Worm (Caenorhabditis elegans) whole organism, late embryonic: ENCODE measurements around the gene ttr-29.
A peak's percentile ranks its signal among the peaks of the same experiment; 100 is the strongest.

Experiments used
- C08G9.2 ChIP-seq: sonication (generic microtip); optimal IDR thresholded peaks from 2 replicates; lab custom pipeline; 2016; ENCODE audit warnings: mild to moderate bottlenecking, missing genetic modification characterization, moderate library complexity, missing compliant biosample characterization
- C38D4.7 ChIP-seq: fragments of 200-800 bp; sonication (Bioruptor generic); optimal IDR thresholded peaks from 2 replicates; lab custom pipeline; 2018; ENCODE audit warnings: mild to moderate bottlenecking, missing genetic modification characterization, moderate library complexity, missing compliant biosample characterization
- F13H6.1 ChIP-seq: sonication (generic microtip); optimal IDR thresholded peaks from 2 replicates; lab custom pipeline; 2016; ENCODE audit warnings: missing genetic modification characterization, missing compliant biosample characterization
- K02D7.2 ChIP-seq: sonication (generic microtip); optimal IDR thresholded peaks from 2 replicates; lab custom pipeline; 2017; ENCODE audit warnings: mild to moderate bottlenecking, missing genetic modification characterization, missing compliant biosample characterization
- Y22D7AL.16 ChIP-seq: sonication (generic microtip); optimal IDR thresholded peaks from 2 replicates; lab custom pipeline; 2016; ENCODE audit warnings: missing genetic modification characterization, missing compliant biosample characterization
- ama-1 ChIP-seq: fragments of 150-350 bp; optimal IDR thresholded peaks from 2 replicates; lab custom pipeline; 2014
- ceh-19 ChIP-seq: fragments of 200-800 bp; sonication (Bioruptor generic); optimal IDR thresholded peaks from 2 replicates; lab custom pipeline; 2018; ENCODE audit warnings: mild to moderate bottlenecking, missing genetic modification characterization, missing compliant biosample characterization
- ceh-2 ChIP-seq: sonication (generic microtip); optimal IDR thresholded peaks from 2 replicates; lab custom pipeline; 2016; ENCODE audit warnings: missing genotype, missing genetic modification characterization, missing compliant biosample characterization
- ceh-22 ChIP-seq: sonication (generic microtip); optimal IDR thresholded peaks from 2 replicates; lab custom pipeline; 2017; ENCODE audit warnings: missing biosample characterization, missing genetic modification characterization
- ceh-24 ChIP-seq: sonication (generic microtip); optimal IDR thresholded peaks from 2 replicates; lab custom pipeline; 2016; ENCODE audit warnings: mild to moderate bottlenecking, missing genetic modification characterization, missing compliant biosample characterization
- ceh-30 ChIP-seq: fragments of 150-350 bp; optimal IDR thresholded peaks from 2 replicates; lab custom pipeline; 2014; ENCODE audit warnings: missing biosample characterization, missing genetic modification characterization
- ceh-9 ChIP-seq: sonication (generic microtip); optimal IDR thresholded peaks from 2 replicates; lab custom pipeline; 2016; ENCODE audit warnings: mild to moderate bottlenecking, missing genetic modification characterization, inconsistent platforms, missing compliant biosample characterization
- dve-1 ChIP-seq: sonication (generic microtip); optimal IDR thresholded peaks from 2 replicates; lab custom pipeline; 2017; ENCODE audit warnings: antibody characterized with exemption, mild to moderate bottlenecking, missing genetic modification characterization, missing compliant biosample characterization
- elt-2 ChIP-seq: sonication (generic microtip); optimal IDR thresholded peaks from 2 replicates; lab custom pipeline; 2016; ENCODE audit warnings: missing genetic modification reagents, missing genetic modification characterization, missing compliant biosample characterization
- fax-1 ChIP-seq: sonication (generic microtip); optimal IDR thresholded peaks from 2 replicates; lab custom pipeline; 2016; ENCODE audit warnings: missing genotype, missing genetic modification characterization, missing compliant biosample characterization
- fkh-10 ChIP-seq: fragments of 150-350 bp; optimal IDR thresholded peaks from 2 replicates; lab custom pipeline; 2014; ENCODE audit warnings: missing biosample characterization, missing genetic modification reagents, missing genetic modification characterization
- hlh-15 ChIP-seq: sonication (generic microtip); optimal IDR thresholded peaks from 2 replicates; lab custom pipeline; 2016; ENCODE audit warnings: missing genetic modification characterization, missing compliant biosample characterization
- hlh-30 ChIP-seq: sonication (generic microtip); optimal IDR thresholded peaks from 2 replicates; lab custom pipeline; 2017; ENCODE audit warnings: antibody characterized with exemption, missing genetic modification characterization, missing compliant biosample characterization; ENCODE audit not compliant: insufficient read depth
- hlh-6 ChIP-seq: sonication (generic microtip); optimal IDR thresholded peaks from 2 replicates; lab custom pipeline; 2016; ENCODE audit warnings: missing genotype, missing genetic modification characterization, missing compliant biosample characterization
- hlh-8 ChIP-seq: sonication (generic microtip); optimal IDR thresholded peaks from 2 replicates; lab custom pipeline; 2016; ENCODE audit warnings: missing genotype, missing genetic modification characterization, missing compliant biosample characterization
- lim-6 ChIP-seq: sonication (generic microtip); optimal IDR thresholded peaks from 2 replicates; lab custom pipeline; 2016; ENCODE audit warnings: missing genetic modification characterization, missing compliant biosample characterization
- lin-11 ChIP-seq: fragments of 200-800 bp; sonication (Bioruptor generic); optimal IDR thresholded peaks from 2 replicates; lab custom pipeline; 2018; ENCODE audit warnings: mild to moderate bottlenecking, missing genetic modification characterization, missing compliant biosample characterization
- madf-2 ChIP-seq: sonication (generic microtip); optimal IDR thresholded peaks from 2 replicates; lab custom pipeline; 2017; ENCODE audit warnings: missing genetic modification characterization, missing compliant biosample characterization
- mec-3 ChIP-seq: sonication (generic microtip); optimal IDR thresholded peaks from 2 replicates; lab custom pipeline; 2016; ENCODE audit warnings: borderline replicate concordance, missing genetic modification characterization, missing compliant biosample characterization
- nfya-1 ChIP-seq: sonication (generic microtip); optimal IDR thresholded peaks from 2 replicates; lab custom pipeline; 2017; ENCODE audit warnings: missing genetic modification characterization, mild to moderate bottlenecking, missing compliant biosample characterization, antibody characterized with exemption, moderate library complexity
- npax-4 ChIP-seq: sonication (generic microtip); optimal IDR thresholded peaks from 2 replicates; lab custom pipeline; 2016; ENCODE audit warnings: missing genetic modification characterization, missing compliant biosample characterization
- pag-3 ChIP-seq: sonication (generic microtip); optimal IDR thresholded peaks from 2 replicates; lab custom pipeline; 2016; ENCODE audit warnings: missing compliant biosample characterization, missing genetic modification characterization, borderline replicate concordance
- pat-9 ChIP-seq: fragments of 200-800 bp; sonication (Bioruptor generic); optimal IDR thresholded peaks from 2 replicates; lab custom pipeline; 2018; ENCODE audit warnings: mild to moderate bottlenecking, missing genetic modification characterization, moderate library complexity, missing compliant biosample characterization
- pha-2 ChIP-seq: sonication (generic microtip); optimal IDR thresholded peaks from 2 replicates; lab custom pipeline; 2017; ENCODE audit warnings: mild to moderate bottlenecking, missing genetic modification characterization, missing compliant biosample characterization
- pha-4 ChIP-seq: fragments of 150-350 bp; optimal IDR thresholded peaks from 2 replicates; lab custom pipeline; 2018; ENCODE audit warnings: missing biosample characterization, missing genetic modification reagents, missing genetic modification characterization
- sdc-2 ChIP-seq: sonication (generic microtip); optimal IDR thresholded peaks from 2 replicates; lab custom pipeline; 2016; ENCODE audit warnings: missing genotype, missing genetic modification characterization, missing compliant biosample characterization
- sox-2 ChIP-seq: fragments of 200-800 bp; sonication (Bioruptor generic); IDR thresholded peaks from 2 replicates; pipeline ENCODE4 v1.3.6; 2022; ENCODE audit warnings: missing genetic modification reagents, missing genetic modification characterization, missing compliant biosample characterization
- tbx-2 ChIP-seq: sonication (generic microtip); optimal IDR thresholded peaks from 2 replicates; lab custom pipeline; 2016; ENCODE audit warnings: missing genetic modification characterization, missing compliant biosample characterization
- unc-3 ChIP-seq, 2 experiments: fragments of 200-800 bp in 1 of 2; sonication (Bioruptor generic) in 1 of 2; sonication (generic microtip) in 1 of 2; conservative IDR thresholded peaks in 1 of 2; optimal IDR thresholded peaks in 1 of 2; 2 replicates each; pipeline versions ENCODE4 v1.3.6 to Lab custom; 2016 to 2022; ENCODE audit warnings: missing compliant biosample characterization in 2 of 2, missing genetic modification characterization in 2 of 2, missing genetic modification reagents in 1 of 2
- unc-42 ChIP-seq: sonication (generic microtip); optimal IDR thresholded peaks from 2 replicates; lab custom pipeline; 2016; ENCODE audit warnings: missing genotype, missing genetic modification characterization, missing compliant biosample characterization
- unc-86 ChIP-seq: sonication (generic microtip); optimal IDR thresholded peaks from 2 replicates; lab custom pipeline; 2016; ENCODE audit warnings: missing genetic modification characterization, missing compliant biosample characterization

The ttr-29 gene

ce11 chrV:12922308-12922707, 15.7 kb upstream of the ttr-29 start, which contains the start of gene dhrs-4:
TSS of gene dhrs-4 (plus strand) at chrV:12922608.
- TF ChIP-seq C38D4.7 (GFP tag; lab: Kevin White, UChicago): no peak
- TF ChIP-seq Y22D7AL.16 (tag; lab: Kevin White, UChicago): no peak
- no peak for TF ChIP-seq madf-2
- TF ChIP-seq pag-3 (tag; lab: Kevin White, UChicago): no peak
- no peak for TF ChIP-seq pat-9 (tag; lab: Kevin White, UChicago)
- no peak for TF ChIP-seq lim-6 (tag; lab: Kevin White, UChicago)
- no peak for TF ChIP-seq pha-2 (tag; lab: Kevin White, UChicago)
- TF ChIP-seq mec-3 (tag; lab: Kevin White, UChicago): no peak
- TF ChIP-seq unc-42 (tag; lab: Kevin White, UChicago): no peak
- TF ChIP-seq ceh-19 (GFP tag; lab: Kevin White, UChicago): no peak
- no peak for TF ChIP-seq lin-11 (tag; lab: Kevin White, UChicago)
- TF ChIP-seq sdc-2: no peak
- TF ChIP-seq unc-86: no peak
- no peak for TF ChIP-seq fkh-10 (GFP tag; lab: Kevin White, UChicago)
- TF ChIP-seq npax-4 (tag; lab: Kevin White, UChicago): no peak
- TF ChIP-seq hlh-15 (tag; lab: Kevin White, UChicago): no peak
- TF ChIP-seq hlh-8 (tag; lab: Kevin White, UChicago): no peak
- no peak for TF ChIP-seq dve-1
- TF ChIP-seq F13H6.1: no peak
- no peak for TF ChIP-seq ceh-9 (tag; lab: Kevin White, UChicago)
- TF ChIP-seq, all 69 proteins: peak for 0

- TF ChIP-seq ceh-9 (tag; lab: Kevin White, UChicago) (no peak), lim-6 (tag; lab: Kevin White, UChicago) (no peak), C08G9.2 (tag; lab: Kevin White, UChicago) (no peak), F13H6.1 (no peak), pat-9 (tag; lab: Kevin White, UChicago) (no peak), ceh-22 (tag; lab: Kevin White, UChicago) (no peak), sox-2 (GFP tag; lab: Robert Waterston, UW) (no peak), ama-1 (lab: Kevin White, UChicago) (no peak), tbx-2 (no peak), K02D7.2 (tag; lab: Kevin White, UChicago) (no peak), hlh-30 (tag; lab: Kevin White, UChicago) (no peak)
Observed at ce11 chrV:12921680-12922079, 15.0 kb upstream of the ttr-29 start.

ce11 chrV:12919705-12920104, 13.1 kb upstream of the ttr-29 start, which contains the start of gene lipl-1:
TSS of gene lipl-1 (plus strand) at chrV:12919986.
- TF ChIP-seq sox-2 (GFP tag; lab: Robert Waterston, UW): no peak
- TF ChIP-seq C08G9.2 (tag; lab: Kevin White, UChicago): no peak
- TF ChIP-seq unc-3 (GFP tag; conservative IDR thresholded peaks at IDR 0.05; lab: Robert Waterston, UW): no peak
- TF ChIP-seq unc-3 (tag; optimal IDR thresholded peaks at IDR 0.05; lab: Kevin White, UChicago): no peak
- TF ChIP-seq mec-3 (tag; lab: Kevin White, UChicago): no peak
- TF ChIP-seq pha-4: no peak
- TF ChIP-seq pag-3 (tag; lab: Kevin White, UChicago): no peak
- TF ChIP-seq ceh-24 (tag; lab: Kevin White, UChicago): no peak

- TF ChIP-seq fax-1 (tag; lab: Kevin White, UChicago) (no peak), ceh-2 (tag; lab: Kevin White, UChicago) (no peak), ama-1 (lab: Kevin White, UChicago) (no peak), ceh-30 (tag; lab: Kevin White, UChicago) (no peak), hlh-6 (tag; lab: Kevin White, UChicago) (no peak), nfya-1 (tag; lab: Kevin White, UChicago) (no peak), elt-2 (tag; lab: Kevin White, UChicago) (peak; percentile 68), fkh-10 (GFP tag; lab: Kevin White, UChicago) (no peak)
Observed at ce11 chrV:12909544-12910157, 3.0 kb upstream of the ttr-29 start, which contains the start of gene nid-1. TSS of gene nid-1 (plus strand) at chrV:12910107.
